Worm (Caenorhabditis elegans) whole organism, L3 larva: Measurements from ENCODE around the gene srh-178.

Experiments
- ZK546.5 ChIP-seq: sonication (generic microtip); optimal IDR thresholded peaks from 2 replicates; lab custom pipeline; 2017; ENCODE audit warnings: missing biosample characterization, missing genetic modification characterization
- ceh-16 ChIP-seq: sonication (generic microtip); optimal IDR thresholded peaks from 2 replicates; lab custom pipeline; 2017; ENCODE audit warnings: missing biosample characterization, missing genetic modification characterization
- ceh-28 ChIP-seq: fragments of 150-350 bp; optimal IDR thresholded peaks from 2 replicates; lab custom pipeline; 2014; ENCODE audit warnings: missing biosample characterization, missing genetic modification reagents, missing genetic modification characterization
- ceh-9 ChIP-seq: sonication (generic microtip); optimal IDR thresholded peaks from 2 replicates; lab custom pipeline; 2018; ENCODE audit warnings: missing biosample characterization, missing genetic modification characterization
- daf-12 ChIP-seq: fragments of 150-350 bp; optimal IDR thresholded peaks from 2 replicates; lab custom pipeline; 2014; ENCODE audit warnings: missing biosample characterization, missing genetic modification reagents, missing genetic modification characterization
- egl-27 ChIP-seq: sonication (generic microtip); optimal IDR thresholded peaks from 4 replicates; lab custom pipeline; 2017; ENCODE audit warnings: missing biosample characterization, missing genetic modification reagents, missing genetic modification characterization
- egl-5 ChIP-seq: fragments of 150-350 bp; optimal IDR thresholded peaks from 2 replicates; lab custom pipeline; 2017; ENCODE audit warnings: missing biosample characterization, missing genetic modification reagents, missing genetic modification characterization, inconsistent platforms
- elt-2 ChIP-seq: sonication (generic microtip); optimal IDR thresholded peaks from 2 replicates; lab custom pipeline; 2016; ENCODE audit warnings: missing genetic modification reagents, mild to moderate bottlenecking, missing genetic modification characterization, missing compliant biosample characterization
- elt-3 ChIP-seq, 3 experiments: fragments of 150-350 bp in 1 of 3; sonication (generic microtip) in 2 of 3; optimal IDR thresholded peaks; 2 replicates in 2 of 3; 4 replicates in 1 of 3; lab custom pipeline; 2014 to 2017; ENCODE audit warnings: missing biosample characterization in 3 of 3, missing genetic modification characterization in 3 of 3
- eor-1 ChIP-seq, 2 experiments: fragments of 150-350 bp; optimal IDR thresholded peaks; 2 replicates each; lab custom pipeline; 2014 to 2018; ENCODE audit warnings: missing biosample characterization in 2 of 2, missing genetic modification characterization in 2 of 2
- fkh-10 ChIP-seq: sonication (generic microtip); optimal IDR thresholded peaks from 2 replicates; lab custom pipeline; 2017; ENCODE audit warnings: missing biosample characterization, missing genetic modification reagents, missing genetic modification characterization
- jun-1 ChIP-seq: fragments of 150-350 bp; optimal IDR thresholded peaks from 2 replicates; lab custom pipeline; 2014; ENCODE audit warnings: missing biosample characterization, missing genetic modification reagents, missing genetic modification characterization
- lin-15B ChIP-seq: fragments of 150-350 bp; optimal IDR thresholded peaks from 2 replicates; lab custom pipeline; 2014; ENCODE audit warnings: missing biosample characterization, missing genetic modification characterization
- lin-39 ChIP-seq: fragments of 150-350 bp; optimal IDR thresholded peaks from 2 replicates; lab custom pipeline; 2018; ENCODE audit warnings: missing biosample characterization, missing genetic modification reagents, missing genetic modification characterization
- mdl-1 ChIP-seq: fragments of 150-350 bp; optimal IDR thresholded peaks from 2 replicates; lab custom pipeline; 2014; ENCODE audit warnings: missing biosample characterization, missing genetic modification characterization
- mml-1 ChIP-seq: fragments of 150-350 bp; sonication (generic microtip); optimal IDR thresholded peaks from 3 replicates; lab custom pipeline; 2014; ENCODE audit warnings: missing biosample characterization, missing genetic modification characterization
- nfya-1 ChIP-seq: sonication (generic microtip); optimal IDR thresholded peaks from 2 replicates; lab custom pipeline; 2017; ENCODE audit warnings: missing genetic modification characterization, mild to moderate bottlenecking, missing compliant biosample characterization, antibody characterized with exemption, moderate library complexity; ENCODE audit not compliant: insufficient read depth
- nhr-11 ChIP-seq: fragments of 150-350 bp; optimal IDR thresholded peaks from 2 replicates; lab custom pipeline; 2014; ENCODE audit warnings: missing biosample characterization, missing genetic modification characterization
- nhr-23 ChIP-seq: fragments of 150-350 bp; optimal IDR thresholded peaks from 2 replicates; lab custom pipeline; 2014; ENCODE audit warnings: missing biosample characterization, missing genetic modification reagents, missing genetic modification characterization
- nhr-25 ChIP-seq: sonication (generic microtip); optimal IDR thresholded peaks from 2 replicates; lab custom pipeline; 2017; ENCODE audit warnings: missing biosample characterization, missing genetic modification characterization
- nhr-28 ChIP-seq: fragments of 150-350 bp; optimal IDR thresholded peaks from 2 replicates; lab custom pipeline; 2014; ENCODE audit warnings: missing biosample characterization, missing genetic modification characterization
- nhr-43 ChIP-seq: sonication (generic microtip); optimal IDR thresholded peaks from 2 replicates; lab custom pipeline; 2016; ENCODE audit warnings: mild to moderate bottlenecking, missing genetic modification characterization, missing compliant biosample characterization; ENCODE audit not compliant: poor library complexity, severe bottlenecking
- nhr-77 ChIP-seq: fragments of 150-350 bp; optimal IDR thresholded peaks from 2 replicates; lab custom pipeline; 2014; ENCODE audit warnings: missing biosample characterization, missing genetic modification characterization
- pha-4 ChIP-seq: fragments of 150-350 bp; optimal IDR thresholded peaks from 2 replicates; lab custom pipeline; 2014; ENCODE audit warnings: missing biosample characterization, missing genetic modification reagents, missing genetic modification characterization
- pqm-1 ChIP-seq: fragments of 150-350 bp; optimal IDR thresholded peaks from 2 replicates; lab custom pipeline; 2017; ENCODE audit warnings: missing biosample characterization, missing genetic modification characterization, inconsistent platforms
- sea-2 ChIP-seq: fragments of 150-350 bp; sonication (generic microtip); optimal IDR thresholded peaks from 4 replicates; lab custom pipeline; 2014; ENCODE audit warnings: missing biosample characterization, missing genetic modification reagents, missing genetic modification characterization
- skn-1 ChIP-seq: fragments of 150-350 bp; optimal IDR thresholded peaks from 2 replicates; lab custom pipeline; 2014; ENCODE audit warnings: missing biosample characterization, missing genetic modification characterization
- tbx-2 ChIP-seq: sonication (generic microtip); optimal IDR thresholded peaks from 2 replicates; lab custom pipeline; 2016; ENCODE audit warnings: mild to moderate bottlenecking, missing genetic modification characterization, missing compliant biosample characterization
- unc-62 ChIP-seq: fragments of 150-350 bp; sonication (generic microtip); optimal IDR thresholded peaks from 4 replicates; lab custom pipeline; 2014; ENCODE audit warnings: missing biosample characterization, missing genetic modification reagents, missing genetic modification characterization
- zag-1 ChIP-seq: fragments of 150-350 bp; optimal IDR thresholded peaks from 2 replicates; lab custom pipeline; 2014; ENCODE audit warnings: missing biosample characterization, missing genetic modification characterization
- ztf-11 ChIP-seq: fragments of 150-350 bp; optimal IDR thresholded peaks from 2 replicates; lab custom pipeline; 2014; ENCODE audit warnings: missing biosample characterization, missing genetic modification characterization
- ztf-4 ChIP-seq: fragments of 150-350 bp; optimal IDR thresholded peaks from 2 replicates; lab custom pipeline; 2014; ENCODE audit warnings: missing biosample characterization, missing genetic modification characterization

The srh-178 gene

DNA sequence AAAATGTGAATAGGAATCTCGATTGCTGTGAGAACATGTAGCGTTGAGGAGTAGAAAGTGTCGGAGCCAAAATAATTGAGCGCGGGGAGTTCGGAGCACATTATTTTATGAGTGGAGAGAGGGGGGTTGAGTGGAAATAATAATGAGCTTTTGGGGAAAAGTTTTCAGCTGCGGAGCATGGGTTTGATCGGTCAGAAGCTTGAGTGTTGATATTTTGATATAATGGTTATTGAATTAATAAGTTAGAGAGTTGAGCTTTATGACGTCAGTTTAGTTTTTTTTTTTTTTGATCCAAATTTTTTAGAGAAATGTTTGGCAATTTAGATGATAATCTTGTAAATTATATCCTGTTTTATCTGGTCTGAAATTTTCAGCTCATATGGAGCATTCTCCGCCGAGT, at the start of gene srh-178:
Gene srh-178, minus strand, starts transcription at position 101 of the 400 bp plus-strand sequence.
- TF ChIP-seq nhr-28 (tag; lab: Kevin White, UChicago) (no peak), nhr-77 (tag; lab: Kevin White, UChicago) (no peak), ztf-11 (tag; lab: Kevin White, UChicago) (no peak), ceh-28 (tag; lab: Kevin White, UChicago) (no peak), nhr-11 (tag; lab: Kevin White, UChicago) (no peak), fkh-10 (GFP tag; lab: Kevin White, UChicago) (no peak), elt-3 (tag; optimal IDR thresholded peaks at IDR 0.05; lab: Kevin White, UChicago) (no peak), lin-39 (tag; lab: Kevin White, UChicago) (no peak), egl-5 (tag; lab: Kevin White, UChicago) (no peak), mml-1 (tag; lab: Kevin White, UChicago) (no peak), tbx-2 (tag; lab: Kevin White, UChicago) (no peak), eor-1 (tag; optimal IDR thresholded peaks at IDR 0.05; lab: Kevin White, UChicago) (no peak), mdl-1 (no peak), egl-27 (no peak), nhr-23 (tag; lab: Kevin White, UChicago) (no peak)

DNA sequence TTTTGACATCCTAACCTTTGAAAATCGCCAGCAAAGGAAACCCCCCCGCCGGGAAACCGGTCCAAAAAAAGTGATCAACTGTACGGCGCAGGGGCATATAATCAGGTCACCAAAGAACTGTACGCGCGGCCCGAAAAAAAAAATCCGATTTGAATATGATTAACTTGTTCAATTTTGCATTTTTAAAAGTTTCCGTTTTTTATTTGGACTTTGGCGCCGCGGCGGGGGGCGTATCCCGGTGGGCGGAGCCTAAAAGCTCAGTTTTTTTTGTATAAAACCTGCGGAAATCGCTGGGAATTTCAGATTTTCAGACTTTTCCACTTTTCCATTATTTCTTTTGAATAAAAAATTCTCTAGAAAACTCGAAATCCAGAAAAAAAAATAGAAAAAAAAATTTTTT, 44.3 kb upstream of the srh-178 start, which contains the start of gene hmit-1.2:
Gene hmit-1.2, plus strand, starts transcription at position 301 of the 400 bp plus-strand sequence.
- no peak for TF ChIP-seq pqm-1 (tag; lab: Kevin White, UChicago)
- no peak for TF ChIP-seq nfya-1

DNA sequence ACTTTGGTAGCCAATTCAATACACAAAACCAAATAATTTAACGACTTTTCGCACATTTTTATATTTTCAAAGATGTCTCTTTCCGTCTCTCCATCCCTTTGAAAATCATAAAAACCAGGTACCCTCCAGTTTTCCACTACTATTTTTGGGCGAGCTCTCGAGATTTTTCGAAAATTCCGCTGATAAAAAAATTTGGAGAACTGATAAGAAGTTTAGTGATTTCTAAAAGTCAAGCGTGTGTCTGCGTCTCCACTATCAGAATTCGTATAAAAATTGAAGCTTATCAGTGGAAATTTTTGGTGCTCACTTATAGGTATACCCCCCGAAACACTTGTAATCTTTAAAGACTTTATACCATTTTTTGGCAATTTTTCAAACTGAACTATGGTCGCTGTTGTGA, 36.4 kb upstream of the srh-178 start, which contains the start of gene hmit-1.1:
Gene hmit-1.1, plus strand, starts transcription at position 294 of the 400 bp plus-strand sequence.
- TF ChIP-seq jun-1 (peak; percentile 26), nhr-11 (tag; lab: Kevin White, UChicago) (no peak), ztf-4 (no peak), elt-2 (tag; lab: Kevin White, UChicago) (peak; percentile 97), ceh-16 (tag; lab: Kevin White, UChicago) (no peak), lin-15B (tag; lab: Kevin White, UChicago) (no peak), pha-4 (tag; lab: Kevin White, UChicago) (peak; percentile 29), pqm-1 (tag; lab: Kevin White, UChicago) (peak; percentile 94), nhr-23 (tag; lab: Kevin White, UChicago) (no peak), skn-1 (no peak)

DNA sequence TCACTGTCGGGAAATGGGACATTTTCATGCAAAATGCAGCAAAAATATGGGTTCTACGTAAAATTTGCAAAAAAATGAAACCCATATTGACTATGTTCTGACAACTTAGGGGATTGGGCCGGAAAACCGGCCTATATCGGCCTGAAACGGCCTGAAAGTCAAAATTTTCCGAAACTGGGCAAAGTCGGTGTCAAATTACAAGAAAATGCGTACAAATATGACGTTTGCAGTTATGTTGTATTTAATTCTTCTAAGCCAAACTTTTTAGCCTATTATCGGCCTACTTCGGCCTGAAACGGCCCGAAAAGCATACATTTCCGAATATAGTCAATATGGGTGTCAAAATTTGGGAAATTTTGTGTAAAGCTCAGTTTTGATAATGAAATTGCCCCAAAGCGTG, 31.7 kb upstream of the srh-178 start:
- TF ChIP-seq nhr-28 (tag; lab: Kevin White, UChicago) (no peak), mdl-1 (no peak), elt-2 (tag; lab: Kevin White, UChicago) (no peak), unc-62 (GFP tag; lab: Kevin White, UChicago) (no peak), pha-4 (tag; lab: Kevin White, UChicago) (no peak), ztf-4 (no peak), egl-27 (no peak), ceh-28 (tag; lab: Kevin White, UChicago) (no peak), tbx-2 (tag; lab: Kevin White, UChicago) (no peak), nhr-43 (tag; lab: Kevin White, UChicago) (no peak), ZK546.5 (tag; lab: Kevin White, UChicago) (no peak), elt-3 (tag; optimal IDR thresholded peaks at IDR 0.05; lab: Kevin White, UChicago) (no peak), sea-2 (GFP tag; lab: Kevin White, UChicago) (no peak), egl-5 (tag; lab: Kevin White, UChicago) (no peak)

DNA sequence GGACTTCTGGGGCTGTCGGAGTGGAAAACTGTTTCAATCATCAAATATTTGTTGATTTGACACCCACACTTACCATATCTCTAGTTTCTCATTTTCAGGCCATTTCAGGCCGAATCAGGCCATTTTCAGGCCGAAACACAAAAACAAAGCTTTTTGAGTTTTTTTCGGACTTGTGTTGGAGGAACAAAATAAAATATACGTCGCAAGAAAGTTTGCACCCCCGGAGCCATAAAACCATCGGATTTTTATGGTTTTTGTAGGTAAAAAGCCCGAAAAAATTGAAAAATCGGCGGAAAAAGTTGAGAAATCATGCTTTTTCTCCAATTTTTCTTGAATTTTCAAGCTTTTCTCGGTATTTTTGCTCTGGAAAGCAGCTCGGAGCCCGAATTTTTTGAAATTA, 28.4 kb upstream of the srh-178 start, which contains the start of gene Y51A2D.1:
Gene Y51A2D.1, plus strand, starts transcription at position 301 of the 400 bp plus-strand sequence.
- TF ChIP-seq daf-12 (tag; lab: Kevin White, UChicago) (no peak), zag-1 (tag; lab: Kevin White, UChicago) (no peak), skn-1 (no peak), nhr-25 (no peak), ceh-9 (no peak)
